Fruit fly (Drosophila melanogaster) whole organism, embryonic: ENCODE results near the gene ry.
A peak's percentile ranks its signal among the peaks of the same experiment; 100 is the strongest.

Experiments used
- Antp ChIP-seq: fragments of 200-800 bp; sonication (Bioruptor generic); optimal IDR thresholded peaks from 3 replicates; lab custom pipeline; 2016; ENCODE audit warnings: missing biosample characterization, missing genetic modification characterization
- Atf-2 ChIP-seq: fragments of 200-800 bp; sonication (Bioruptor generic); optimal IDR thresholded peaks from 2 replicates; lab custom pipeline; 2016; ENCODE audit warnings: missing biosample characterization, missing genetic modification characterization
- Atf3 ChIP-seq: fragments of 200-800 bp; sonication (Bioruptor generic); optimal IDR thresholded peaks from 3 replicates; lab custom pipeline; 2016; ENCODE audit warnings: missing biosample characterization, missing genetic modification characterization
- Bteb2 ChIP-seq: fragments of 200-800 bp; sonication (Bioruptor generic); optimal IDR thresholded peaks from 2 replicates; lab custom pipeline; 2016; ENCODE audit warnings: missing biosample characterization, missing genetic modification characterization
- CG11093 ChIP-seq: fragments of 200-800 bp; sonication (Bioruptor generic); IDR thresholded peaks from 3 replicates; pipeline ENCODE4 v1.3.6; 2022; ENCODE audit warnings: missing biosample characterization, missing genetic modification characterization
- CG14014 ChIP-seq: fragments of 200-800 bp; sonication (Bioruptor generic); IDR thresholded peaks from 2 replicates; pipeline ENCODE4 v1.3.6; 2022; ENCODE audit warnings: missing biosample characterization, missing genetic modification characterization
- CG1529 ChIP-seq: fragments of 200-800 bp; sonication (Bioruptor generic); optimal IDR thresholded peaks from 3 replicates; lab custom pipeline; 2018; ENCODE audit warnings: missing biosample characterization, missing genetic modification characterization
- CG1603 ChIP-seq: fragments of 200-800 bp; sonication (Bioruptor generic); optimal IDR thresholded peaks from 2 replicates; lab custom pipeline; 2019; ENCODE audit warnings: missing biosample characterization, mild to moderate bottlenecking, missing genetic modification characterization, moderate library complexity
- CG17359 ChIP-seq: fragments of 200-800 bp; sonication (Bioruptor generic); optimal IDR thresholded peaks from 3 replicates; lab custom pipeline; 2018; ENCODE audit warnings: missing biosample characterization, mild to moderate bottlenecking, missing genetic modification characterization, moderate library complexity
- CG17912 ChIP-seq: fragments of 200-800 bp; sonication (Bioruptor generic); optimal IDR thresholded peaks from 2 replicates; lab custom pipeline; 2018; ENCODE audit warnings: missing biosample characterization, mild to moderate bottlenecking, missing genetic modification characterization
- CG1832 ChIP-seq: fragments of 200-800 bp; sonication (Bioruptor generic); optimal IDR thresholded peaks from 2 replicates; lab custom pipeline; 2017; ENCODE audit warnings: missing biosample characterization, mild to moderate bottlenecking, missing genetic modification characterization, inconsistent platforms
- CG33213 ChIP-seq: fragments of 200-800 bp; sonication (Bioruptor generic); optimal IDR thresholded peaks from 3 replicates; lab custom pipeline; 2016; ENCODE audit warnings: missing biosample characterization, missing genetic modification characterization
- CG8944 ChIP-seq: fragments of 200-800 bp; sonication (Bioruptor generic); optimal IDR thresholded peaks from 3 replicates; lab custom pipeline; 2016; ENCODE audit warnings: missing biosample characterization, missing genetic modification characterization
- Deaf1 ChIP-seq: fragments of 200-800 bp; optimal IDR thresholded peaks from 3 replicates; lab custom pipeline; 2019; ENCODE audit warnings: missing biosample characterization, mild to moderate bottlenecking, missing genetic modification characterization, moderate library complexity
- Dll ChIP-seq: fragments of 200-800 bp; sonication (Bioruptor generic); IDR thresholded peaks from 4 replicates; pipeline ENCODE4 v1.3.6; 2022; ENCODE audit warnings: missing biosample characterization, missing genetic modification characterization; ENCODE audit not compliant: partially characterized antibody
- Dref ChIP-seq: fragments of 200-800 bp; sonication (Bioruptor generic); IDR thresholded peaks from 2 replicates; pipeline ENCODE4 v1.3.6; 2022; ENCODE audit warnings: missing biosample characterization, missing genetic modification characterization
- Eip74EF ChIP-seq, 2 experiments: fragments of 200-800 bp in 1 of 2; fragments of >200 bp in 1 of 2; sonication (Bioruptor generic) in 1 of 2; optimal IDR thresholded peaks; 2 replicates each; lab custom pipeline; 2017 to 2019; ENCODE audit warnings: missing biosample characterization in 2 of 2, missing genetic modification characterization in 2 of 2, mild to moderate bottlenecking in 1 of 2, moderate library complexity in 1 of 2
- H2.0 ChIP-seq: fragments of 200-800 bp; sonication (Bioruptor generic); IDR thresholded peaks from 2 replicates; pipeline ENCODE4 v1.3.6; 2022; ENCODE audit warnings: missing biosample characterization, missing genetic modification characterization
- HHEX ChIP-seq: fragments of 200-800 bp; sonication (Bioruptor generic); optimal IDR thresholded peaks from 3 replicates; lab custom pipeline; 2017; ENCODE audit warnings: missing biosample characterization, mild to moderate bottlenecking, missing genetic modification characterization, missing genetic modification reagents
- HLH54F ChIP-seq: fragments of 200-800 bp; sonication (Bioruptor generic); optimal IDR thresholded peaks from 3 replicates; lab custom pipeline; 2016; ENCODE audit warnings: missing biosample characterization, missing genetic modification characterization
- Hand ChIP-seq: fragments of 200-800 bp; sonication (Bioruptor generic); optimal IDR thresholded peaks from 2 replicates; lab custom pipeline; 2017; ENCODE audit warnings: mild to moderate bottlenecking, missing biosample characterization, missing genetic modification reagents, missing genetic modification characterization
- Hr39 ChIP-seq: fragments of >200 bp; optimal IDR thresholded peaks from 2 replicates; lab custom pipeline; 2017
- Hr78 ChIP-seq, 2 experiments: fragments of 200-800 bp in 1 of 2; fragments of >200 bp in 1 of 2; sonication (Bioruptor generic) in 1 of 2; optimal IDR thresholded peaks; 2 replicates each; lab custom pipeline; 2017 to 2019; ENCODE audit warnings: missing biosample characterization in 2 of 2, missing genetic modification characterization in 2 of 2, mild to moderate bottlenecking in 1 of 2, moderate library complexity in 1 of 2
- Med ChIP-seq: fragments of 200-800 bp; sonication (Bioruptor generic); peaks from one replicate; lab custom pipeline; 2016; ENCODE audit warnings: missing biosample characterization, missing genetic modification characterization, mild to moderate bottlenecking, inconsistent platforms, moderate library complexity
- NFAT ChIP-seq: fragments of 200-800 bp; sonication (Bioruptor generic); IDR thresholded peaks from 2 replicates; pipeline ENCODE4 v1.3.6; 2022; ENCODE audit warnings: missing biosample characterization, missing genetic modification characterization
- Nf-YB ChIP-seq: fragments of 200-800 bp; sonication (Bioruptor generic); optimal IDR thresholded peaks from 3 replicates; lab custom pipeline; 2019; ENCODE audit warnings: missing biosample characterization, mild to moderate bottlenecking, missing genetic modification characterization, moderate library complexity
- Nf-YC ChIP-seq: fragments of 200-800 bp; optimal IDR thresholded peaks from 3 replicates; lab custom pipeline; 2019; ENCODE audit warnings: missing biosample characterization, mild to moderate bottlenecking, missing genetic modification characterization, moderate library complexity
- Opbp ChIP-seq: fragments of 200-800 bp; sonication (Bioruptor generic); IDR thresholded peaks from 3 replicates; pipeline ENCODE4 v1.3.6; 2022; ENCODE audit warnings: missing biosample characterization, missing genetic modification characterization; ENCODE audit not compliant: partially characterized antibody
- Ssrp ChIP-seq: fragments of 200-800 bp; sonication (Bioruptor generic); optimal IDR thresholded peaks from 2 replicates; lab custom pipeline; 2018; ENCODE audit warnings: missing biosample characterization, mild to moderate bottlenecking, missing genetic modification characterization, moderate library complexity
- Trl ChIP-seq, 3 experiments: fragments of >200 bp in 2 of 3; fragments of 200-800 bp in 1 of 3; sonication (Bioruptor generic) in 1 of 3; optimal IDR thresholded peaks; 2 replicates in 1 of 3; 3 replicates in 2 of 3; lab custom pipeline; 2016 to 2017; ENCODE audit warnings: missing biosample characterization in 1 of 3, missing genetic modification characterization in 1 of 3
- ase ChIP-seq: fragments of 200-800 bp; sonication (Bioruptor generic); IDR thresholded peaks from 3 replicates; pipeline ENCODE4 v1.3.6; 2022; ENCODE audit warnings: missing biosample characterization, missing genetic modification characterization
- az2 ChIP-seq: fragments of 200-800 bp; sonication (Bioruptor generic); optimal IDR thresholded peaks from 3 replicates; lab custom pipeline; 2016; ENCODE audit warnings: missing biosample characterization, missing genetic modification characterization
- cg ChIP-seq: fragments of 200-800 bp; sonication (Bioruptor generic); optimal IDR thresholded peaks from 3 replicates; lab custom pipeline; 2019; ENCODE audit warnings: missing biosample characterization, mild to moderate bottlenecking, missing genetic modification characterization, moderate library complexity
- ewg ChIP-seq: fragments of 200-800 bp; sonication (Bioruptor generic); optimal IDR thresholded peaks from 3 replicates; lab custom pipeline; 2017; ENCODE audit warnings: mild to moderate bottlenecking, missing biosample characterization, missing genetic modification reagents, missing genetic modification characterization
- gfzf ChIP-seq: fragments of 200-800 bp; sonication (Bioruptor generic); optimal IDR thresholded peaks from 2 replicates; lab custom pipeline; 2016; ENCODE audit warnings: missing biosample characterization, mild to moderate bottlenecking, missing genetic modification characterization, moderate library complexity
- gt ChIP-seq: fragments of 200-800 bp; sonication (Bioruptor generic); IDR thresholded peaks from 2 replicates; pipeline ENCODE4 v1.3.6; 2022; ENCODE audit warnings: missing biosample characterization, missing genetic modification characterization
- hb ChIP-seq: fragments of 200-800 bp; sonication (Bioruptor generic); IDR thresholded peaks from 3 replicates; pipeline ENCODE4 v1.3.6; 2022; ENCODE audit warnings: missing biosample characterization, missing genetic modification characterization; ENCODE audit not compliant: partially characterized antibody
- insv ChIP-seq, 2 experiments: fragments of 200-800 bp; sonication (Bioruptor generic); optimal IDR thresholded peaks; 3 replicates each; lab custom pipeline; 2016 to 2018; ENCODE audit warnings: missing biosample characterization in 2 of 2, missing genetic modification characterization in 2 of 2
- kni ChIP-seq: fragments of 200-800 bp; sonication (Bioruptor generic); optimal IDR thresholded peaks from 3 replicates; lab custom pipeline; 2017; ENCODE audit warnings: mild to moderate bottlenecking, missing biosample characterization, missing genetic modification reagents, missing genetic modification characterization
- lilli ChIP-seq: fragments of 200-800 bp; sonication (Bioruptor generic); optimal IDR thresholded peaks from 3 replicates; lab custom pipeline; 2016; ENCODE audit warnings: missing biosample characterization, missing genetic modification characterization
- luna ChIP-seq: fragments of 200-800 bp; sonication (Bioruptor generic); optimal IDR thresholded peaks from 2 replicates; lab custom pipeline; 2016; ENCODE audit warnings: missing biosample characterization, missing genetic modification characterization
- row ChIP-seq: fragments of 200-800 bp; sonication (Bioruptor generic); IDR thresholded peaks from 3 replicates; pipeline ENCODE4 v1.3.6; 2022; ENCODE audit warnings: missing biosample characterization, missing genetic modification characterization
- sens ChIP-seq: fragments of 200-800 bp; sonication (Bioruptor generic); peaks from one replicate; lab custom pipeline; 2016; ENCODE audit warnings: missing biosample characterization, missing genetic modification characterization
- seq ChIP-seq: fragments of 200-800 bp; sonication (Bioruptor generic); IDR thresholded peaks from 2 replicates; pipeline ENCODE4 v1.3.6; 2022; ENCODE audit warnings: missing biosample characterization, missing genetic modification characterization
- sob ChIP-seq: fragments of 200-800 bp; sonication (Bioruptor generic); IDR thresholded peaks from 2 replicates; pipeline ENCODE4 v1.3.6; 2022; ENCODE audit warnings: missing biosample characterization, missing genetic modification characterization
- sqz ChIP-seq: fragments of 200-800 bp; sonication (Bioruptor generic); optimal IDR thresholded peaks from 3 replicates; lab custom pipeline; 2018; ENCODE audit warnings: missing biosample characterization, mild to moderate bottlenecking, missing genetic modification characterization
- z ChIP-seq: fragments of 200-800 bp; sonication (Bioruptor generic); IDR thresholded peaks from 3 replicates; pipeline ENCODE4 v1.3.6; 2022; ENCODE audit warnings: missing biosample characterization, missing genetic modification characterization

Gene ry

DNA sequence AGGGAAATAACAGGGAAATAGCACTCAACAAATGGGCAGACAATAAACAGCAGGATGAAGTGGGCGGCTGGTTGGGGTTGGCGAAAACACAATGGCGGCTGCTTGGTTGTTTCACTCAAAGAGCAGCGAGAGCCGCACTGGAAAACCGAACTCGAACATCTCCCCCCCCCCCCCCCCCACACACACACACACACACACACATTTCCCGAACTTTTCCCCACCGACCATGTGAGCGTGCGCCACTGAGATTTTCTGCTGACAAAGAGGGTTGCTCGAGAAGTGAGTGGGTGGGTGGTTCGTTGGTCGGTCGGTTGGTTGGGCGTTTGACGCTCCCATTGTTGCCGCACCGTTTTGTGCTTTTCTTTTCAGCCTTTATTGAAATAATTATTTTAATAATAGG lies 40.8 kb downstream of the ry start:
- peak; percentile 4 for TF ChIP-seq Hr39 (lab: Kevin White, UChicago)
- TF ChIP-seq cg = peak; percentile 63
- TF ChIP-seq Nf-YC (tag; lab: Kevin White, UChicago) = peak; percentile 86
- TF ChIP-seq Bteb2 (GFP tag; lab: Kevin White, UChicago) = no peak
- TF ChIP-seq Opbp (GFP tag; lab: Robert Waterston, UW) = no peak
- TF ChIP-seq Nf-YB (GFP tag; lab: Kevin White, UChicago) = peak; percentile 78
- TF ChIP-seq z (GFP tag; lab: Robert Waterston, UW) = peak; percentile 93
- TF ChIP-seq ewg (GFP tag; lab: Kevin White, UChicago) = peak; percentile 12
- peak; percentile 42 for TF ChIP-seq Deaf1 (tag; lab: Kevin White, UChicago)

DNA sequence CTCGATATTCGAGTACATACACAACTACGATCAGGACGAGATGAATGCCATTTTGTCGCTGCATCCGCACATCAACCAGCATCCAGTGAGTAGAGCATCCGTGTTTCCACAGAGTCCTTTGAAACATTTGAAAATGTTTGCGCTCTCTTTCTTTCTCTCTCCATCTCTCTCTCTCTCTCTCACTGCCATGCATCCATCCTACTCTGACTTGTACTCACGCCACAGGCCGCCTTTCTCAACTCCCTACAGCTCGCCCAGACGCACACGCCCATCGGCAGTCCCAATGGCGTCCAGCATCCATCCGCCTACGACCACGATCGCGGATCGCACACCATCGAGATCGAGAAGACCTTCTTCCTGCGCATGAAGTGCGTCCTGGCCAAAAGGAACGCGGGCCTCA lies 42.3 kb downstream of the ry start:
- TF ChIP-seq Nf-YB (GFP tag; lab: Kevin White, UChicago) (peak; percentile 59), Med (GFP tag; lab: Kevin White, UChicago) (peak; percentile 40), Nf-YC (tag; lab: Kevin White, UChicago) (peak; percentile 6), Trl (optimal IDR thresholded peaks at IDR 0.05; lab: Kevin White, UChicago) (peak in 1 of 2 experiments; percentile 5), Trl (GFP tag; optimal IDR thresholded peaks at IDR 0.05; lab: Kevin White, UChicago) (no peak), Hr78 (GFP tag; optimal IDR thresholded peaks at IDR 0.05; lab: Kevin White, UChicago) (no peak), hb (no peak), CG1832 (peak; percentile 63), Dll (no peak), CG33213 (GFP tag; lab: Kevin White, UChicago) (no peak), luna (GFP tag; lab: Kevin White, UChicago) (no peak), HHEX (GFP tag; lab: Kevin White, UChicago) (no peak), row (GFP tag; lab: Robert Waterston, UW) (0 out of 3 replicates have a peak, but pooled peaks have one; percentile 7), lilli (GFP tag; lab: Kevin White, UChicago) (no peak), Eip74EF (GFP tag; optimal IDR thresholded peaks at IDR 0.05; lab: Kevin White, UChicago) (no peak)
- TF ChIP-seq, all 482 proteins: peak for 6

DNA sequence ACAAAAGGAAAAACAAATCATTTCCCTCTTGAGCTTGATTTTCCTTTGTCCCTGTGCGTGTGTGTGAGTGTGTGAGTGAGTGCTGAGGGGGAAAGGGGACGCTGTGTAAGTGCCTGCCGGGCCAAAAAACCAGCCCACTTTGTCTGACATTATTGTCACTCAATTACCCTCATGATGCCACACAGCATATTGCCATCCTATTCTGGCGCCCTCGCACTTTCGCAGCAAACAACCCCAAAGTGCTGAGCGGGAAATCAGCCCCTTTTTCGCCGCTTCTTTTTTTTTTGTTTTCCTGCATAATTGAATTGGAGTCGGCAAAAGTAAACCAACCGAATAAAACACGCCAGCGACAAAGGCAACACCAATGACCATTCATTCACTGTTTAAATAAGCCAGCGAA lies 43.4 kb downstream of the ry start:
- TF ChIP-seq gfzf (GFP tag; lab: Kevin White, UChicago) (no peak), HLH54F (no peak), H2.0 (no peak), Ssrp (tag; lab: Kevin White, UChicago) (no peak), CG14014 (GFP tag; lab: Robert Waterston, UW) (no peak), insv (GFP tag; optimal IDR thresholded peaks at IDR 0.05; lab: Kevin White, UChicago) (no peak), az2 (GFP tag; lab: Kevin White, UChicago) (no peak), Atf3 (GFP tag; lab: Kevin White, UChicago) (no peak), gt (no peak), cg (peak; percentile 25), CG17359 (tag; lab: Kevin White, UChicago) (no peak), CG17912 (GFP tag; lab: Kevin White, UChicago) (no peak), CG8944 (GFP tag; lab: Kevin White, UChicago) (no peak), Dll (no peak), ase (GFP tag; lab: Robert Waterston, UW) (no peak), CG1603 (tag; lab: Kevin White, UChicago) (no peak), sens (GFP tag; lab: Kevin White, UChicago) (no peak), seq (GFP tag; lab: Robert Waterston, UW) (peak; percentile 72; the same call in 1 of the 2 replicates), CG11093 (GFP tag; lab: Robert Waterston, UW) (no peak), Nf-YB (GFP tag; lab: Kevin White, UChicago) (peak; percentile 52), sob (GFP tag; lab: Robert Waterston, UW) (0 out of 2 replicates have a peak, but pooled peaks have one; percentile 11), kni (peak; percentile 8), NFAT (no peak), sqz (GFP tag; lab: Kevin White, UChicago) (peak; percentile 76), z (GFP tag; lab: Robert Waterston, UW) (peak; percentile 88), Atf-2 (GFP tag; lab: Kevin White, UChicago) (no peak), Hand (no peak), CG1529 (GFP tag; lab: Kevin White, UChicago) (no peak), Antp (GFP tag; lab: Kevin White, UChicago) (no peak), Dref (GFP tag; lab: Robert Waterston, UW) (0 out of 2 replicates have a peak, but pooled peaks have one; percentile 17)
